Worm (Caenorhabditis elegans) whole organism, midembryonic: ENCODE measurements around the gene F53A2.11.

ENCODE experiments used
- T22C8.4 ChIP-seq: fragments of 200-800 bp; sonication (Bioruptor generic); IDR thresholded peaks from 2 replicates; pipeline ENCODE4 v1.3.6; 2022; ENCODE audit warnings: missing genetic modification characterization, missing compliant biosample characterization
- flt-1 ChIP-seq: fragments of 200-800 bp; sonication (Bioruptor generic); IDR thresholded peaks from 2 replicates; pipeline ENCODE4 v1.3.6; 2022; ENCODE audit warnings: missing genetic modification characterization, missing compliant biosample characterization
- ref-1 ChIP-seq: fragments of 200-800 bp; sonication (Bioruptor generic); conservative IDR thresholded peaks from 2 replicates; pipeline ENCODE4 v1.3.6; 2022; ENCODE audit warnings: missing genetic modification reagents, missing genetic modification characterization, missing compliant biosample characterization
- tab-1 ChIP-seq: fragments of 200-800 bp; sonication (Bioruptor generic); IDR thresholded peaks from 2 replicates; pipeline ENCODE4 v1.3.6; 2022; ENCODE audit warnings: missing genetic modification characterization, missing compliant biosample characterization
- ztf-29 ChIP-seq: fragments of 200-800 bp; sonication (Bioruptor generic); IDR thresholded peaks from 2 replicates; pipeline ENCODE4 v1.3.6; 2022; ENCODE audit warnings: missing genetic modification reagents, missing genetic modification characterization, missing compliant biosample characterization

DNA sequence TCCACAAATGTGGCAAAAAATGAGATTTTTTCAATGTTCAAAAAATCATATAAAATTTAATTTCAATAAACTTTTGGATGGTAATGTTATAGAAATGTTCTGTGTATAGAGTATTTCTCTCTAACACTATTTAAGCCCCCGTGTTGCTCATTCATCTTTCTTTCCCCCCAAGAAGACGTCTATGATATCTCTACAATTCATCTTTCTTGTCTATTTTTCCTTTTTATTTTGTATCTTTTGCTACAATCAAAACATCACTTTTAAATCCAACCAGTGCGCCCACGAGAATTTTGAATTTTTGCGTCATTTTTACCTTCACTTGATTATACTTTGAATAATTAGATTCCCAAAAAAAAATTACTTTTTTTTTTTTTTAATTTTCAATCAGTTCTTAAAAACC lies 49.7 kb downstream of the F53A2.11 start:
- TF ChIP-seq ref-1 (GFP tag; lab: Robert Waterston, UW) (no peak), tab-1 (GFP tag; lab: Robert Waterston, UW) (no peak), flt-1 (GFP tag; lab: Robert Waterston, UW) (no peak), ztf-29 (GFP tag; lab: Robert Waterston, UW) (no peak), T22C8.4 (no peak)
